Worm (Caenorhabditis elegans) whole organism, early embryonic: ENCODE measurements around the gene rps-11.

Source experiments
- B0310.2 ChIP-seq: sonication (generic microtip); optimal IDR thresholded peaks from 2 replicates; lab custom pipeline; 2016; ENCODE audit warnings: mild to moderate bottlenecking, missing genetic modification characterization, missing compliant biosample characterization
- F13C5.2 ChIP-seq: sonication (generic microtip); optimal IDR thresholded peaks from 2 replicates; lab custom pipeline; 2017; ENCODE audit warnings: mild to moderate bottlenecking, missing genetic modification characterization, inconsistent platforms, missing compliant biosample characterization
- aly-1 ChIP-seq: sonication (generic microtip); optimal IDR thresholded peaks from 2 replicates; lab custom pipeline; 2016; ENCODE audit warnings: missing genetic modification characterization, missing compliant biosample characterization
- ama-1 ChIP-seq: fragments of 150-350 bp; optimal IDR thresholded peaks from 2 replicates; lab custom pipeline; 2014
- ceh-13 ChIP-seq: fragments of 200-800 bp; sonication (Bioruptor generic); optimal IDR thresholded peaks from 2 replicates; lab custom pipeline; 2018; ENCODE audit warnings: mild to moderate bottlenecking, missing genetic modification characterization, missing compliant biosample characterization
- flt-1 ChIP-seq: fragments of 200-800 bp; sonication (Bioruptor generic); IDR thresholded peaks from 2 replicates; pipeline ENCODE4 v1.3.6; 2022; ENCODE audit warnings: missing genetic modification characterization, missing compliant biosample characterization
- hmbx-1 ChIP-seq: sonication (generic microtip); optimal IDR thresholded peaks from 2 replicates; lab custom pipeline; 2016; ENCODE audit warnings: mild to moderate bottlenecking, missing genetic modification characterization, missing compliant biosample characterization
- hmg-4 ChIP-seq: fragments of 200-800 bp; sonication (Bioruptor generic); optimal IDR thresholded peaks from 2 replicates; lab custom pipeline; 2018; ENCODE audit warnings: mild to moderate bottlenecking, missing genetic modification characterization, missing compliant biosample characterization
- scrt-1 ChIP-seq: fragments of 200-800 bp; sonication (Bioruptor generic); IDR thresholded peaks from 2 replicates; pipeline ENCODE4 v1.3.6; 2022; ENCODE audit warnings: missing genetic modification characterization, missing compliant biosample characterization
- sea-1 ChIP-seq: fragments of 200-800 bp; sonication (Bioruptor generic); conservative IDR thresholded peaks from 2 replicates; pipeline ENCODE4 v1.3.6; 2022; ENCODE audit warnings: missing genetic modification characterization, missing compliant biosample characterization
- tbx-11 ChIP-seq: fragments of 200-800 bp; sonication (Bioruptor generic); IDR thresholded peaks from 2 replicates; pipeline ENCODE4 v1.3.6; 2022; ENCODE audit warnings: missing genetic modification characterization, missing compliant biosample characterization
- tbx-37 ChIP-seq: fragments of 200-800 bp; sonication (Bioruptor generic); conservative IDR thresholded peaks from 2 replicates; pipeline ENCODE4 v1.3.6; 2022; ENCODE audit warnings: missing genetic modification reagents, missing genetic modification characterization, missing compliant biosample characterization
- tra-4 ChIP-seq: sonication (generic microtip); optimal IDR thresholded peaks from 2 replicates; lab custom pipeline; 2017; ENCODE audit warnings: missing genetic modification characterization, missing compliant biosample characterization

- no peak for TF ChIP-seq ama-1
- TF ChIP-seq ceh-13 (GFP tag; lab: Kevin White, UChicago) = no peak
- TF ChIP-seq scrt-1 (GFP tag; lab: Robert Waterston, UW) = no peak
- TF ChIP-seq F13C5.2 (tag; lab: Kevin White, UChicago) = no peak
- TF ChIP-seq hmg-4 (GFP tag; lab: Kevin White, UChicago) = no peak
- no peak for TF ChIP-seq tbx-11 (GFP tag; lab: Robert Waterston, UW)
- TF ChIP-seq hmbx-1 = no peak
- TF ChIP-seq B0310.2 (tag; lab: Kevin White, UChicago) = no peak
- no peak for TF ChIP-seq sea-1
- no peak for TF ChIP-seq tra-4 (tag; lab: Kevin White, UChicago)
- TF ChIP-seq flt-1 (GFP tag; lab: Robert Waterston, UW) = no peak
- TF ChIP-seq tbx-37 (GFP tag; lab: Robert Waterston, UW) = no peak
- TF ChIP-seq aly-1 (tag; lab: Kevin White, UChicago) = no peak
These were observed 20.6 kb downstream of the rps-11 start, which contains the start of gene lys-4 for ce11 chrIV:11623060-11623459.
